Worm (Caenorhabditis elegans): ENCODE measurements around the gene btb-8.

ce11 chrII:1731932-1732331 lies 9.4 kb downstream of the btb-8 start, which contains the start of gene ceh-82:
- TF ChIP-seq unc-62 (GFP tag; optimal IDR thresholded peaks at IDR 0.05) (no peak), ztf-11 (tag; optimal IDR thresholded peaks at IDR 0.05) (no peak)
